Fruit fly (Drosophila melanogaster): ENCODE results near the gene spn-D.

The spn-D gene

DNA sequence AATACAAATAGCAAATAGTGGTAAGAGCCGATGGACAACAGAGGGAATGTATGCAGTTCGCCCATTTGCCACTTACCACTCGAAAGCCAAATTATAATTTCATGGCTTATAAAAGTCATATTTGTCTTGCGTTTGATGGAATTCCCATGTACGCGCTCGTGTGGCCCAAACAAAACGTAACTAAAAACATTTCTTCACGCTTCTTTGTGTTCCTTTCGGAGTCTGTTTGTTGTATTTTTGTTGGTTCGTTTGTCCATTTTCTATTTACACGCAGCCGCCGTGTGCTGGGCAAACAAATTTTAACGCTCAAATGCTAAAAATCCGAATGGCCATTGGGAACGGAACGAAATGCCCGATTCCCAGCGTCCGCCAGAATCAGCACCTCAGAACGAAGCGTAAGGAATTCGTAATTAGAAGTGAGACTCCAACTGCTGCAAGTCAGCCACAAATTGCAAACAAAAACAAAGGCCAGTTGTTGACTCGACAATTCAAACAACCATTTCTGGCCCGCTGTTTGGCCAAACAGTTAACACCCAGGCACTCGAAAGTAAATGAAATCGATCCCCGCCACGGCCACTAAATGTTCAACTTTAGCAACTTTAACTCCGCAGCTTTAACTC, 43.3 kb downstream of the spn-D start:
- TF ChIP-seq kay (GFP tag; ENCODE audit: borderline replicate concordance), result no peak
- TF ChIP-seq ovo (GFP tag; optimal IDR thresholded peaks at IDR 0.05), result no peak
- no peak for TF ChIP-seq toe (GFP tag; optimal IDR thresholded peaks at IDR 0.05)

- TF ChIP-seq cic (GFP tag; optimal IDR thresholded peaks at IDR 0.05) (no peak), Mnt (GFP tag; optimal IDR thresholded peaks at IDR 0.05) (no peak)
Measured at dm6 chr3R:27209561-27210275, 44.2 kb downstream of the spn-D start.

dm6 chr3R:27212979-27213580, 47.6 kb downstream of the spn-D start:
- TF ChIP-seq CG1620 (GFP tag; optimal IDR thresholded peaks at IDR 0.05) (no peak), ovo (GFP tag; optimal IDR thresholded peaks at IDR 0.05) (no peak), tj (GFP tag; optimal IDR thresholded peaks at IDR 0.05) (no peak), CG7045 (GFP tag; optimal IDR thresholded peaks at IDR 0.05) (no peak), cic (GFP tag; optimal IDR thresholded peaks at IDR 0.05) (no peak), CG33017 (tag; optimal IDR thresholded peaks at IDR 0.05) (no peak)

dm6 chr3R:27214949-27215348, 49.4 kb downstream of the spn-D start:
- TF ChIP-seq Mnt (GFP tag; optimal IDR thresholded peaks at IDR 0.05) (no peak), Hr96 (GFP tag; optimal IDR thresholded peaks at IDR 0.05) (no peak), bab1 (GFP tag; optimal IDR thresholded peaks at IDR 0.05) (no peak)
